Worm (Caenorhabditis elegans) whole organism, L3 larva: Measurements from ENCODE around the gene F53A3.1.

Experiments used
- ceh-28 ChIP-seq: fragments of 150-350 bp; optimal IDR thresholded peaks from 2 replicates; lab custom pipeline; 2014; ENCODE audit warnings: missing biosample characterization, missing genetic modification reagents, missing genetic modification characterization
- ceh-82 ChIP-seq: fragments of 150-350 bp; optimal IDR thresholded peaks from 2 replicates; lab custom pipeline; 2014; ENCODE audit warnings: missing biosample characterization, missing genetic modification characterization
- fos-1 ChIP-seq: fragments of 150-350 bp; optimal IDR thresholded peaks from 2 replicates; lab custom pipeline; 2014; ENCODE audit warnings: missing biosample characterization, missing genetic modification characterization
- lsy-12 ChIP-seq: sonication (generic microtip); optimal IDR thresholded peaks from 2 replicates; lab custom pipeline; 2016; ENCODE audit warnings: mild to moderate bottlenecking, missing genetic modification characterization, missing compliant biosample characterization
- nfya-1 ChIP-seq: sonication (generic microtip); optimal IDR thresholded peaks from 2 replicates; lab custom pipeline; 2017; ENCODE audit warnings: missing genetic modification characterization, mild to moderate bottlenecking, missing compliant biosample characterization, antibody characterized with exemption, moderate library complexity; ENCODE audit not compliant: insufficient read depth
- nhr-12 ChIP-seq: fragments of 150-350 bp; optimal IDR thresholded peaks from 2 replicates; lab custom pipeline; 2014; ENCODE audit warnings: missing biosample characterization, missing genetic modification characterization
- nhr-23 ChIP-seq: fragments of 150-350 bp; optimal IDR thresholded peaks from 2 replicates; lab custom pipeline; 2014; ENCODE audit warnings: missing biosample characterization, missing genetic modification reagents, missing genetic modification characterization
- pqm-1 ChIP-seq: fragments of 150-350 bp; optimal IDR thresholded peaks from 2 replicates; lab custom pipeline; 2017; ENCODE audit warnings: missing biosample characterization, missing genetic modification characterization, inconsistent platforms
- snpc-4 ChIP-seq: fragments of 150-350 bp; optimal IDR thresholded peaks from 2 replicates; lab custom pipeline; 2014; ENCODE audit warnings: missing biosample characterization, missing genetic modification characterization
- tbx-2 ChIP-seq: sonication (generic microtip); optimal IDR thresholded peaks from 2 replicates; lab custom pipeline; 2016; ENCODE audit warnings: mild to moderate bottlenecking, missing genetic modification characterization, missing compliant biosample characterization
- unc-62 ChIP-seq: fragments of 150-350 bp; sonication (generic microtip); optimal IDR thresholded peaks from 4 replicates; lab custom pipeline; 2014; ENCODE audit warnings: missing biosample characterization, missing genetic modification reagents, missing genetic modification characterization
- ztf-11 ChIP-seq: fragments of 150-350 bp; optimal IDR thresholded peaks from 2 replicates; lab custom pipeline; 2014; ENCODE audit warnings: missing biosample characterization, missing genetic modification characterization

DNA sequence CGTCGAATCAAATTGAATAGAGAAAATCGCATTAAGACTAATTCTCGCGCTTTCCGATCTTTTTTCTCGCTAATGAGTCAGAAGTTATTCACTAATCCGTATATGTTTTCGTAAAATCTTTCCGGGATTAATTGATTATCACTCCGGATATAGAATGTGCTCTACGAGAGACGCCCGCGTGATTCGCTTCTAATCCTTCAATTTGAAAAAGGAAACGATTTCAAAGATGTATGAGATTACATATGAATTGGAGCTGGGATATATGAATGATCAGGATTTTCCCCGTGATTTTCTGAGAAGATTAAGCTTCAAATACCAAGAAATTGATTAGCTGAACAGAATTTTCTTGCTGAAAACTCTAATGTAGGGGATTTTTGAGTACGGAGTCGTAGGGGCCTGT lies 20.9 kb downstream of the F53A3.1 start:
- no peak for TF ChIP-seq fos-1 (tag; lab: Kevin White, UChicago)
- no peak for TF ChIP-seq ceh-82 (tag; lab: Kevin White, UChicago)
- no peak for TF ChIP-seq nfya-1 (tag; lab: Kevin White, UChicago)
- TF ChIP-seq snpc-4 (tag; lab: Kevin White, UChicago) = no peak
- no peak for TF ChIP-seq lsy-12
- TF ChIP-seq ztf-11 (tag; lab: Kevin White, UChicago) = no peak
- no peak for TF ChIP-seq tbx-2 (tag; lab: Kevin White, UChicago)
- no peak for TF ChIP-seq unc-62 (GFP tag; lab: Kevin White, UChicago)
- no peak for TF ChIP-seq pqm-1 (tag; lab: Kevin White, UChicago)
- TF ChIP-seq ceh-28 (tag; lab: Kevin White, UChicago) = no peak
- no peak for TF ChIP-seq nhr-23 (tag; lab: Kevin White, UChicago)
- TF ChIP-seq nhr-12 (tag; lab: Kevin White, UChicago) = no peak
